Worm (Caenorhabditis elegans) whole organism, late embryonic: ENCODE measurements around the gene dhc-3.

ENCODE experiments used
- F13H6.1 ChIP-seq: sonication (generic microtip); optimal IDR thresholded peaks from 2 replicates; lab custom pipeline; 2016; ENCODE audit warnings: missing genetic modification characterization, missing compliant biosample characterization
- ama-1 ChIP-seq: fragments of 150-350 bp; optimal IDR thresholded peaks from 2 replicates; lab custom pipeline; 2014
- ceh-2 ChIP-seq: sonication (generic microtip); optimal IDR thresholded peaks from 2 replicates; lab custom pipeline; 2016; ENCODE audit warnings: missing genotype, missing genetic modification characterization, missing compliant biosample characterization
- ceh-30 ChIP-seq: fragments of 150-350 bp; optimal IDR thresholded peaks from 2 replicates; lab custom pipeline; 2014; ENCODE audit warnings: missing biosample characterization, missing genetic modification characterization
- ceh-45 ChIP-seq: fragments of 200-800 bp; sonication (Bioruptor generic); IDR thresholded peaks from 2 replicates; pipeline ENCODE4 v1.3.6; 2022; ENCODE audit warnings: missing genetic modification reagents, missing genetic modification characterization, missing compliant biosample characterization
- lim-6 ChIP-seq: sonication (generic microtip); optimal IDR thresholded peaks from 2 replicates; lab custom pipeline; 2016; ENCODE audit warnings: missing genetic modification characterization, missing compliant biosample characterization
- pha-4 ChIP-seq: fragments of 150-350 bp; optimal IDR thresholded peaks from 2 replicates; lab custom pipeline; 2018; ENCODE audit warnings: missing biosample characterization, missing genetic modification reagents, missing genetic modification characterization
- pqm-1 ChIP-seq: sonication (generic microtip); optimal IDR thresholded peaks from 2 replicates; lab custom pipeline; 2016; ENCODE audit warnings: missing genetic modification characterization, missing compliant biosample characterization
- tbx-2 ChIP-seq: sonication (generic microtip); optimal IDR thresholded peaks from 2 replicates; lab custom pipeline; 2016; ENCODE audit warnings: missing genetic modification characterization, missing compliant biosample characterization
- tbx-7 ChIP-seq: sonication (generic microtip); optimal IDR thresholded peaks from 2 replicates; lab custom pipeline; 2016; ENCODE audit warnings: missing genotype, missing genetic modification characterization, missing compliant biosample characterization
- unc-3 ChIP-seq, 2 experiments: fragments of 200-800 bp in 1 of 2; sonication (Bioruptor generic) in 1 of 2; sonication (generic microtip) in 1 of 2; conservative IDR thresholded peaks in 1 of 2; optimal IDR thresholded peaks in 1 of 2; 2 replicates each; pipeline versions ENCODE4 v1.3.6 to Lab custom; 2016 to 2022; ENCODE audit warnings: missing compliant biosample characterization in 2 of 2, missing genetic modification characterization in 2 of 2, missing genetic modification reagents in 1 of 2

DNA sequence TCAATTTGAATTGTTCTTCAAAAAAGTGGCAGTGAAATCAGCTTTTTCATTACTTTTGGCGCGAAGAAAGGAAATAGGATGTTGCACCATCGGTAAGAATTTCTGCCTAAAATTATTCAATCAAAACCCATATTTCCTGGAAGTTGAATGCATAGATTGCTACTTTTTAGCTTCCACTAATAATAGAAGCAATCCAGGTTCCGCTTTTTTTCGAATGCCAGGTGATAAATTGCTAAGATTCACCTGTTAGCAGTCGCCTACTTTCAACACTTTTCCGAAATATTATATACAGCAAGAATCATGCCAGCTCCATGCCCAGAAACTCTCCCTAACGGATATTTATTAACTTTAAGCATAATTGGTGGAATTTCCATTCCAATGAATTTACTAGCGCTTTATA, 46.6 kb downstream of the dhc-3 start, which contains the start of gene sri-6:
- TF ChIP-seq pqm-1 (no peak), unc-3 (GFP tag; conservative IDR thresholded peaks at IDR 0.05; lab: Robert Waterston, UW) (no peak), unc-3 (tag; optimal IDR thresholded peaks at IDR 0.05; lab: Kevin White, UChicago) (no peak), F13H6.1 (tag; lab: Kevin White, UChicago) (no peak), ama-1 (lab: Kevin White, UChicago) (no peak), tbx-2 (tag; lab: Kevin White, UChicago) (no peak), pha-4 (tag; lab: Kevin White, UChicago) (no peak), ceh-45 (no peak), tbx-7 (tag; lab: Kevin White, UChicago) (no peak), lim-6 (tag; lab: Kevin White, UChicago) (no peak), ceh-30 (no peak), ceh-2 (tag; lab: Kevin White, UChicago) (no peak)
